Fruit fly (Drosophila melanogaster) whole organism, embryonic: ENCODE measurements around the gene obst-F.

Experiments used
- CG10959 ChIP-seq: fragments of 200-800 bp; sonication (Bioruptor generic); IDR thresholded peaks from 2 replicates; pipeline ENCODE4 v1.3.6; 2022; ENCODE audit warnings: missing biosample characterization, missing genetic modification characterization
- CG11696 ChIP-seq: fragments of 200-800 bp; sonication (Bioruptor generic); IDR thresholded peaks from 2 replicates; pipeline ENCODE4 v1.3.6; 2022; ENCODE audit warnings: missing biosample characterization, missing genetic modification characterization
- CG12071 ChIP-seq: fragments of 200-800 bp; sonication (Bioruptor generic); optimal IDR thresholded peaks from 3 replicates; lab custom pipeline; 2018; ENCODE audit warnings: missing biosample characterization, mild to moderate bottlenecking, missing genetic modification characterization
- CG12104 ChIP-seq: fragments of 200-800 bp; sonication (Bioruptor generic); optimal IDR thresholded peaks from 3 replicates; lab custom pipeline; 2016; ENCODE audit warnings: missing biosample characterization, missing genetic modification characterization
- CG13287 ChIP-seq: fragments of 200-800 bp; sonication (Bioruptor generic); IDR thresholded peaks from 2 replicates; pipeline ENCODE4 v1.3.6; 2022; ENCODE audit warnings: missing biosample characterization, missing genetic modification characterization; ENCODE audit not compliant: partially characterized antibody
- CG13624 ChIP-seq: fragments of 200-800 bp; sonication (Bioruptor generic); optimal IDR thresholded peaks from 2 replicates; lab custom pipeline; 2016; ENCODE audit warnings: missing biosample characterization, missing genetic modification characterization
- CG15073 ChIP-seq: fragments of 200-800 bp; sonication (Bioruptor generic); optimal IDR thresholded peaks from 2 replicates; lab custom pipeline; 2016; ENCODE audit warnings: missing biosample characterization, missing genetic modification characterization
- CG15269 ChIP-seq: fragments of 200-800 bp; sonication (Bioruptor generic); optimal IDR thresholded peaks from 2 replicates; lab custom pipeline; 2018; ENCODE audit warnings: missing biosample characterization, mild to moderate bottlenecking, missing genetic modification characterization, moderate library complexity
- CG16815 ChIP-seq: fragments of 200-800 bp; sonication (Bioruptor generic); optimal IDR thresholded peaks from 3 replicates; lab custom pipeline; 2017; ENCODE audit warnings: missing biosample characterization, mild to moderate bottlenecking, missing genetic modification characterization
- CG18476 ChIP-seq: fragments of 200-800 bp; sonication (Bioruptor generic); optimal IDR thresholded peaks from 2 replicates; lab custom pipeline; 2016; ENCODE audit warnings: missing biosample characterization, mild to moderate bottlenecking, missing genetic modification characterization
- CG3163 ChIP-seq: fragments of 200-800 bp; sonication (Bioruptor generic); optimal IDR thresholded peaks from 3 replicates; lab custom pipeline; 2016; ENCODE audit warnings: missing biosample characterization, missing genetic modification characterization
- CG32767 ChIP-seq: fragments of 200-800 bp; sonication (Bioruptor generic); IDR thresholded peaks from 2 replicates; pipeline ENCODE4 v1.3.6; 2022; ENCODE audit warnings: missing biosample characterization, missing genetic modification characterization
- CG5180 ChIP-seq: fragments of 200-800 bp; sonication (Bioruptor generic); optimal IDR thresholded peaks from 3 replicates; lab custom pipeline; 2017; ENCODE audit warnings: missing biosample characterization, missing genetic modification characterization, mild to moderate bottlenecking, moderate library complexity, missing genetic modification reagents
- CG6654 ChIP-seq: fragments of 200-800 bp; sonication (Bioruptor generic); optimal IDR thresholded peaks from 2 replicates; lab custom pipeline; 2017; ENCODE audit warnings: missing biosample characterization, mild to moderate bottlenecking, missing genetic modification characterization
- CG6689 ChIP-seq: fragments of 200-800 bp; sonication (Bioruptor generic); IDR thresholded peaks from 2 replicates; pipeline ENCODE4 v1.3.6; 2022; ENCODE audit warnings: missing biosample characterization, missing genetic modification characterization
- D ChIP-seq, 2 experiments: fragments of 200-800 bp in 1 of 2; fragments of >200 bp in 1 of 2; sonication (Bioruptor generic) in 1 of 2; optimal IDR thresholded peaks; 2 replicates in 1 of 2; 3 replicates in 1 of 2; lab custom pipeline; 2017; ENCODE audit warnings: mild to moderate bottlenecking in 1 of 2, missing biosample characterization in 1 of 2, missing genetic modification characterization in 1 of 2, missing genetic modification reagents in 1 of 2
- Dp ChIP-seq: fragments of 200-800 bp; sonication (Bioruptor generic); optimal IDR thresholded peaks from 2 replicates; lab custom pipeline; 2018; ENCODE audit warnings: missing biosample characterization, mild to moderate bottlenecking, missing genetic modification characterization, moderate library complexity
- Dref ChIP-seq: fragments of 200-800 bp; sonication (Bioruptor generic); IDR thresholded peaks from 2 replicates; pipeline ENCODE4 v1.3.6; 2022; ENCODE audit warnings: missing biosample characterization, missing genetic modification characterization
- Drgx ChIP-seq: fragments of 200-800 bp; sonication (Bioruptor generic); IDR thresholded peaks from 2 replicates; pipeline ENCODE4 v1.3.6; 2022; ENCODE audit warnings: missing biosample characterization, missing genetic modification characterization
- Elba2 ChIP-seq: fragments of 200-800 bp; sonication (Bioruptor generic); optimal IDR thresholded peaks from 3 replicates; lab custom pipeline; 2016; ENCODE audit warnings: missing biosample characterization, missing genetic modification characterization
- Ets97D ChIP-seq: fragments of 200-800 bp; sonication (Bioruptor generic); optimal IDR thresholded peaks from 3 replicates; lab custom pipeline; 2016; ENCODE audit warnings: missing biosample characterization, missing genetic modification characterization
- H15 ChIP-seq: fragments of 200-800 bp; sonication (Bioruptor generic); IDR thresholded peaks from 3 replicates; pipeline ENCODE4 v1.3.6; 2022; ENCODE audit warnings: missing biosample characterization, missing genetic modification characterization
- Jarid2 ChIP-seq: fragments of 200-800 bp; sonication (Bioruptor generic); optimal IDR thresholded peaks from 3 replicates; lab custom pipeline; 2017; ENCODE audit warnings: mild to moderate bottlenecking, missing biosample characterization, missing genetic modification reagents, missing genetic modification characterization
- Lpt ChIP-seq: fragments of >200 bp; optimal IDR thresholded peaks from 2 replicates; lab custom pipeline; 2018; ENCODE audit warnings: missing biosample characterization, missing genetic modification characterization
- MTF-1 ChIP-seq: fragments of 200-800 bp; sonication (Bioruptor generic); optimal IDR thresholded peaks from 2 replicates; lab custom pipeline; 2018; ENCODE audit warnings: missing biosample characterization, mild to moderate bottlenecking, missing genetic modification characterization, borderline replicate concordance
- Mad ChIP-seq: fragments of 200-800 bp; sonication (Bioruptor generic); optimal IDR thresholded peaks from 2 replicates; lab custom pipeline; 2016; ENCODE audit warnings: missing biosample characterization, missing genetic modification characterization
- Nf-YB ChIP-seq: fragments of 200-800 bp; sonication (Bioruptor generic); optimal IDR thresholded peaks from 3 replicates; lab custom pipeline; 2019; ENCODE audit warnings: missing biosample characterization, mild to moderate bottlenecking, missing genetic modification characterization, moderate library complexity
- Rfx ChIP-seq: fragments of 200-800 bp; sonication (Bioruptor generic); IDR thresholded peaks from 2 replicates; pipeline ENCODE4 v1.3.6; 2022; ENCODE audit warnings: missing biosample characterization, missing genetic modification characterization
- al ChIP-seq: fragments of 200-800 bp; sonication (Bioruptor generic); IDR thresholded peaks from 2 replicates; pipeline ENCODE4 v1.3.6; 2022; ENCODE audit warnings: missing biosample characterization, missing genetic modification characterization
- amos ChIP-seq: fragments of 200-800 bp; sonication (Bioruptor generic); IDR thresholded peaks from 2 replicates; pipeline ENCODE4 v1.3.6; 2022; ENCODE audit warnings: missing biosample characterization, missing genetic modification characterization; ENCODE audit not compliant: partially characterized antibody
- ase ChIP-seq: fragments of 200-800 bp; sonication (Bioruptor generic); IDR thresholded peaks from 3 replicates; pipeline ENCODE4 v1.3.6; 2022; ENCODE audit warnings: missing biosample characterization, missing genetic modification characterization
- btn ChIP-seq: fragments of 200-800 bp; sonication (Bioruptor generic); optimal IDR thresholded peaks from 2 replicates; lab custom pipeline; 2016; ENCODE audit warnings: missing biosample characterization, missing genetic modification characterization
- chm ChIP-seq: fragments of 200-800 bp; sonication (Bioruptor generic); IDR thresholded peaks from 2 replicates; pipeline ENCODE4 v1.3.6; 2022; ENCODE audit warnings: missing biosample characterization, missing genetic modification characterization
- ems ChIP-seq: fragments of 200-800 bp; sonication (Bioruptor generic); optimal IDR thresholded peaks from 3 replicates; lab custom pipeline; 2016; ENCODE audit warnings: missing biosample characterization, missing genetic modification characterization
- gce ChIP-seq: fragments of 200-800 bp; sonication (Bioruptor generic); IDR thresholded peaks from 3 replicates; pipeline ENCODE4 v1.3.6; 2022; ENCODE audit warnings: missing biosample characterization, missing genetic modification characterization
- gcm ChIP-seq: fragments of 200-800 bp; sonication (Bioruptor generic); optimal IDR thresholded peaks from 2 replicates; lab custom pipeline; 2019; ENCODE audit warnings: missing biosample characterization, mild to moderate bottlenecking, missing genetic modification characterization, moderate library complexity
- gfzf ChIP-seq: fragments of 200-800 bp; sonication (Bioruptor generic); optimal IDR thresholded peaks from 2 replicates; lab custom pipeline; 2016; ENCODE audit warnings: missing biosample characterization, mild to moderate bottlenecking, missing genetic modification characterization, moderate library complexity
- jumu ChIP-seq: fragments of 200-800 bp; sonication (Bioruptor generic); optimal IDR thresholded peaks from 3 replicates; lab custom pipeline; 2016; ENCODE audit warnings: missing biosample characterization, missing genetic modification characterization
- kah ChIP-seq: fragments of 200-800 bp; sonication (Bioruptor generic); optimal IDR thresholded peaks from 2 replicates; lab custom pipeline; 2018; ENCODE audit warnings: missing biosample characterization, mild to moderate bottlenecking, missing genetic modification characterization
- kay ChIP-seq: fragments of 200-800 bp; sonication (Bioruptor generic); optimal IDR thresholded peaks from 2 replicates; lab custom pipeline; 2016; ENCODE audit warnings: missing biosample characterization, missing genetic modification characterization
- klu ChIP-seq: fragments of 200-800 bp; sonication (Bioruptor generic); IDR thresholded peaks from 2 replicates; pipeline ENCODE4 v1.3.6; 2022; ENCODE audit warnings: missing biosample characterization, missing genetic modification characterization
- lilli ChIP-seq: fragments of 200-800 bp; sonication (Bioruptor generic); optimal IDR thresholded peaks from 3 replicates; lab custom pipeline; 2016; ENCODE audit warnings: missing biosample characterization, missing genetic modification characterization
- luna ChIP-seq: fragments of 200-800 bp; sonication (Bioruptor generic); optimal IDR thresholded peaks from 2 replicates; lab custom pipeline; 2016; ENCODE audit warnings: missing biosample characterization, missing genetic modification characterization
- nerfin-1 ChIP-seq: fragments of 200-800 bp; sonication (Bioruptor generic); optimal IDR thresholded peaks from 3 replicates; lab custom pipeline; 2019; ENCODE audit warnings: missing biosample characterization, mild to moderate bottlenecking, missing genetic modification characterization, moderate library complexity
- rib ChIP-seq: fragments of 200-800 bp; sonication (Bioruptor generic); IDR thresholded peaks from 2 replicates; pipeline ENCODE4 v1.3.6; 2022; ENCODE audit warnings: missing biosample characterization, missing genetic modification characterization
- ro ChIP-seq: fragments of 200-800 bp; sonication (Bioruptor generic); IDR thresholded peaks from 2 replicates; pipeline ENCODE4 v1.3.6; 2022; ENCODE audit warnings: missing biosample characterization, missing genetic modification characterization
- row ChIP-seq: fragments of 200-800 bp; sonication (Bioruptor generic); IDR thresholded peaks from 3 replicates; pipeline ENCODE4 v1.3.6; 2022; ENCODE audit warnings: missing biosample characterization, missing genetic modification characterization
- salm ChIP-seq: fragments of 200-800 bp; sonication (Bioruptor generic); optimal IDR thresholded peaks from 2 replicates; lab custom pipeline; 2018; ENCODE audit warnings: missing biosample characterization, mild to moderate bottlenecking, missing genetic modification characterization
- seq ChIP-seq: fragments of 200-800 bp; sonication (Bioruptor generic); IDR thresholded peaks from 2 replicates; pipeline ENCODE4 v1.3.6; 2022; ENCODE audit warnings: missing biosample characterization, missing genetic modification characterization
- sqz ChIP-seq: fragments of 200-800 bp; sonication (Bioruptor generic); optimal IDR thresholded peaks from 3 replicates; lab custom pipeline; 2018; ENCODE audit warnings: missing biosample characterization, mild to moderate bottlenecking, missing genetic modification characterization
- ttk ChIP-seq: fragments of 200-800 bp; sonication (Bioruptor generic); IDR thresholded peaks from 2 replicates; pipeline ENCODE4 v2.1.2; 2022; ENCODE audit warnings: missing biosample characterization, missing genetic modification characterization
- usp ChIP-seq: fragments of >200 bp; optimal IDR thresholded peaks from 2 replicates; lab custom pipeline; 2017; ENCODE audit warnings: missing biosample characterization, missing genetic modification characterization

obst-F gene

dm6 chr3L:20221412-20221864 is 20.0 kb upstream of the obst-F start, which contains the start of gene CG17145:
Gene CG17145, plus strand, starts transcription at chr3L:20221814.
- TF ChIP-seq Elba2 (GFP tag; lab: Kevin White, UChicago) (no peak), CG15269 (tag; lab: Kevin White, UChicago) (peak; percentile 55), CG3163 (no peak), jumu (GFP tag; lab: Kevin White, UChicago) (no peak), CG11696 (no peak), CG15073 (GFP tag; lab: Kevin White, UChicago) (no peak), nerfin-1 (tag; lab: Kevin White, UChicago) (no peak), D (optimal IDR thresholded peaks at IDR 0.05; lab: Kevin White, UChicago) (no peak), D (GFP tag; optimal IDR thresholded peaks at IDR 0.05; lab: Kevin White, UChicago) (no peak), CG12071 (GFP tag; lab: Kevin White, UChicago) (no peak), CG12104 (GFP tag; lab: Kevin White, UChicago) (peak; percentile 15), CG32767 (GFP tag; lab: Robert Waterston, UW) (no peak), ems (GFP tag; lab: Kevin White, UChicago) (no peak), Nf-YB (GFP tag; lab: Kevin White, UChicago) (no peak), kah (GFP tag; lab: Kevin White, UChicago) (no peak), CG6689 (GFP tag; lab: Robert Waterston, UW) (no peak), gcm (GFP tag; lab: Kevin White, UChicago) (no peak), CG13287 (GFP tag; lab: Robert Waterston, UW) (no peak), CG6654 (GFP tag; lab: Kevin White, UChicago) (no peak), MTF-1 (GFP tag; lab: Kevin White, UChicago) (no peak), amos (no peak), Mad (no peak), gfzf (GFP tag; lab: Kevin White, UChicago) (no peak), CG5180 (no peak), H15 (GFP tag; lab: Robert Waterston, UW) (no peak), seq (no peak), Jarid2 (GFP tag; lab: Kevin White, UChicago) (no peak), Dp (GFP tag; lab: Kevin White, UChicago) (no peak), rib (GFP tag; lab: Robert Waterston, UW) (no peak), ase (GFP tag; lab: Robert Waterston, UW) (no peak), Rfx (GFP tag; lab: Robert Waterston, UW) (0 out of 2 replicates have a peak, but pooled peaks have one; percentile 28), luna (GFP tag; lab: Kevin White, UChicago) (no peak), chm (GFP tag; lab: Robert Waterston, UW) (no peak), usp (no peak), lilli (GFP tag; lab: Kevin White, UChicago) (peak; percentile 22), CG18476 (no peak), CG10959 (GFP tag; lab: Robert Waterston, UW) (no peak), btn (no peak), klu (GFP tag; lab: Robert Waterston, UW) (no peak), Dref (GFP tag; lab: Robert Waterston, UW) (no peak), row (GFP tag; lab: Robert Waterston, UW) (peak; percentile 51; the same call in 2 of the 3 replicates), kay (GFP tag; lab: Kevin White, UChicago) (no peak), CG13624 (no peak), al (GFP tag; lab: Robert Waterston, UW) (no peak), Ets97D (GFP tag; lab: Kevin White, UChicago) (no peak), ro (no peak), sqz (GFP tag; lab: Kevin White, UChicago) (no peak), Lpt (GFP tag; lab: Kevin White, UChicago) (no peak), Drgx (no peak), ttk (GFP tag; lab: Robert Waterston, UW) (no peak), CG16815 (GFP tag; lab: Kevin White, UChicago) (no peak), gce (GFP tag; lab: Robert Waterston, UW) (no peak), salm (tag; lab: Kevin White, UChicago) (no peak)
